Worm (Caenorhabditis elegans) whole organism, young adult: ENCODE results near the gene F38E9.1.
"Not testable (repeated sequence)": the region's sequence is repeated elsewhere in the genome, so short reads cannot be mapped to it uniquely, and the experiment has no call there.

Source experiments
- aptf-3 ChIP-seq: fragments of 200-800 bp; sonication (Bioruptor generic); IDR thresholded peaks from 2 replicates; pipeline ENCODE4 v1.3.6; 2022; ENCODE audit warnings: missing genetic modification characterization, missing compliant biosample characterization
- atf-7 ChIP-seq: sonication (generic microtip); optimal IDR thresholded peaks from 2 replicates; lab custom pipeline; 2017; ENCODE audit warnings: mild to moderate bottlenecking, missing genetic modification characterization, missing compliant biosample characterization
- ekl-4 ChIP-seq: fragments of 200-800 bp; sonication (Bioruptor generic); IDR thresholded peaks from 2 replicates; pipeline ENCODE4 v1.3.6; 2022; ENCODE audit warnings: missing genetic modification reagents, missing genetic modification characterization, missing compliant biosample characterization
- fkh-3 ChIP-seq: sonication (generic microtip); optimal IDR thresholded peaks from 2 replicates; lab custom pipeline; 2016; ENCODE audit warnings: mild to moderate bottlenecking, missing genetic modification characterization, missing compliant biosample characterization
- repo-1 ChIP-seq: sonication (generic microtip); optimal IDR thresholded peaks from 2 replicates; lab custom pipeline; 2017; ENCODE audit warnings: mild to moderate bottlenecking, missing genetic modification characterization, missing compliant biosample characterization
- snpc-4 ChIP-seq, 5 experiments: fragments of 150-350 bp in 1 of 5; sonication (generic microtip) in 4 of 5; optimal IDR thresholded peaks; 2 replicates each; lab custom pipeline; 2014 to 2018; ENCODE audit warnings: missing genetic modification characterization in 5 of 5, missing biosample characterization in 3 of 5, antibody characterized with exemption in 2 of 5, mild to moderate bottlenecking in 2 of 5, missing compliant biosample characterization in 2 of 5, missing genotype in 2 of 5, moderate library complexity in 2 of 5, missing genetic modification reagents in 1 of 5
- zfh-2 ChIP-seq: fragments of 200-800 bp; sonication (Bioruptor generic); conservative IDR thresholded peaks from 2 replicates; pipeline ENCODE4 v1.3.6; 2022; ENCODE audit warnings: missing genetic modification reagents, missing genetic modification characterization, missing compliant biosample characterization

DNA sequence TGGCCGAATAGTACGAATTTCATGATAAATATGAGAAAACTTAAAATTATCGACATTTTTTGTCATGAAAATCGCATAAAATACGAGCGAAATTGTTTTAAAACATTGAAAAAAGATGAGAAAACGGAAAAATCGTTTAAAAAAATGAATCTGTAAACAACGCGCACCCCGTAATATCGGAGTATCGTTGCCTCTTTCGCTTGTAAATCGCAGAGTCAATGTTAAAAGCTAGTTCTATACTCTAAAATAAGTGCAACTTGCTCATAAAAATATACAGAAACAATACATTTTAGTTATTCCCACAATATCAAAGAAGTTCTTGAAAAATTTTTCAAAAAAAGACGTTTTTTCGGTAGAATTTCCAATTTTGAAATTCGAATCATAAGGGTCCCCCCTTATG, 38.7 kb downstream of the F38E9.1 start:
- not testable (repeated sequence) for TF ChIP-seq zfh-2 (GFP tag; lab: Robert Waterston, UW); repo-1 (tag; lab: Kevin White, UChicago); atf-7 (tag; lab: Kevin White, UChicago); snpc-4 (GFP tag; optimal IDR thresholded peaks at IDR 0.05; lab: Kevin White, UChicago); snpc-4 (tag; optimal IDR thresholded peaks at IDR 0.05; lab: Kevin White, UChicago); fkh-3; aptf-3 (GFP tag; lab: Robert Waterston, UW); ekl-4 (GFP tag; lab: Robert Waterston, UW)
